Worm (Caenorhabditis elegans) whole organism, L3 larva: ENCODE data around the gene hmg-1.2.

Source experiments
- lin-39 ChIP-seq: fragments of 150-350 bp; optimal IDR thresholded peaks from 2 replicates; lab custom pipeline; 2018; ENCODE audit warnings: missing biosample characterization, missing genetic modification reagents, missing genetic modification characterization
- nhr-43 ChIP-seq: sonication (generic microtip); optimal IDR thresholded peaks from 2 replicates; lab custom pipeline; 2016; ENCODE audit warnings: mild to moderate bottlenecking, missing genetic modification characterization, missing compliant biosample characterization; ENCODE audit not compliant: poor library complexity, severe bottlenecking
- unc-39 ChIP-seq: sonication (generic microtip); optimal IDR thresholded peaks from 4 replicates; lab custom pipeline; 2017; ENCODE audit warnings: missing biosample characterization, missing genetic modification characterization

- no peak for TF ChIP-seq unc-39 (tag; lab: Kevin White, UChicago)
- TF ChIP-seq nhr-43 (tag; lab: Kevin White, UChicago), result no peak
- no peak for TF ChIP-seq lin-39 (tag; lab: Kevin White, UChicago)
Observed at ce11 chrIII:6256675-6257074, 23.5 kb upstream of the hmg-1.2 start, which contains the start of gene srg-9.
